Fruit fly (Drosophila melanogaster) whole organism, embryonic: Measurements from ENCODE around the gene Wdr62.

Experiments used
- Antp ChIP-seq: fragments of 200-800 bp; sonication (Bioruptor generic); optimal IDR thresholded peaks from 3 replicates; lab custom pipeline; 2016; ENCODE audit warnings: missing biosample characterization, missing genetic modification characterization
- Asciz ChIP-seq: fragments of 200-800 bp; sonication (Bioruptor generic); optimal IDR thresholded peaks from 2 replicates; lab custom pipeline; 2017; ENCODE audit warnings: missing biosample characterization, mild to moderate bottlenecking, missing genetic modification characterization, missing genetic modification reagents
- Atf6 ChIP-seq: fragments of 200-800 bp; sonication (Bioruptor generic); IDR thresholded peaks from 2 replicates; pipeline ENCODE4 v1.3.6; 2022; ENCODE audit warnings: missing biosample characterization, missing genetic modification characterization
- B-H1 ChIP-seq: fragments of 200-800 bp; sonication (Bioruptor generic); IDR thresholded peaks from 3 replicates; pipeline ENCODE4 v1.3.6; 2022; ENCODE audit warnings: missing biosample characterization, missing genetic modification characterization
- Bgb ChIP-seq: fragments of 200-800 bp; sonication (Bioruptor generic); IDR thresholded peaks from 2 replicates; pipeline ENCODE4 v1.3.6; 2022; ENCODE audit warnings: missing biosample characterization, missing genetic modification characterization; ENCODE audit not compliant: partially characterized antibody
- CG10147 ChIP-seq: fragments of 200-800 bp; sonication (Bioruptor generic); optimal IDR thresholded peaks from 2 replicates; lab custom pipeline; 2019; ENCODE audit warnings: missing biosample characterization, mild to moderate bottlenecking, missing genetic modification characterization, moderate library complexity
- CG12104 ChIP-seq: fragments of 200-800 bp; sonication (Bioruptor generic); optimal IDR thresholded peaks from 3 replicates; lab custom pipeline; 2016; ENCODE audit warnings: missing biosample characterization, missing genetic modification characterization
- CG13624 ChIP-seq: fragments of 200-800 bp; sonication (Bioruptor generic); optimal IDR thresholded peaks from 2 replicates; lab custom pipeline; 2016; ENCODE audit warnings: missing biosample characterization, missing genetic modification characterization
- CG14050 ChIP-seq: fragments of 200-800 bp; sonication (Bioruptor generic); IDR thresholded peaks from 3 replicates; pipeline ENCODE4 v1.3.6; 2022; ENCODE audit warnings: missing biosample characterization, missing genetic modification characterization
- CG15073 ChIP-seq: fragments of 200-800 bp; sonication (Bioruptor generic); optimal IDR thresholded peaks from 2 replicates; lab custom pipeline; 2016; ENCODE audit warnings: missing biosample characterization, missing genetic modification characterization
- CG15696 ChIP-seq: fragments of 200-800 bp; sonication (Bioruptor generic); optimal IDR thresholded peaks from 2 replicates; lab custom pipeline; 2019; ENCODE audit warnings: missing biosample characterization, mild to moderate bottlenecking, missing genetic modification characterization, moderate library complexity
- CG17568 ChIP-seq: fragments of 200-800 bp; sonication (Bioruptor generic); optimal IDR thresholded peaks from 2 replicates; lab custom pipeline; 2018; ENCODE audit warnings: missing biosample characterization, mild to moderate bottlenecking, missing genetic modification characterization, moderate library complexity
- CG17802 ChIP-seq: fragments of 200-800 bp; sonication (Bioruptor generic); optimal IDR thresholded peaks from 2 replicates; lab custom pipeline; 2018; ENCODE audit warnings: missing biosample characterization, mild to moderate bottlenecking, missing genetic modification characterization, moderate library complexity
- CG3281 ChIP-seq: fragments of 200-800 bp; sonication (Bioruptor generic); optimal IDR thresholded peaks from 3 replicates; lab custom pipeline; 2017; ENCODE audit warnings: missing biosample characterization, mild to moderate bottlenecking, missing genetic modification characterization
- CG33557 ChIP-seq: fragments of 200-800 bp; sonication (Bioruptor generic); optimal IDR thresholded peaks from 2 replicates; lab custom pipeline; 2019; ENCODE audit warnings: missing biosample characterization, mild to moderate bottlenecking, missing genetic modification characterization, moderate library complexity
- CG34376 ChIP-seq: fragments of 200-800 bp; sonication (Bioruptor generic); optimal IDR thresholded peaks from 2 replicates; lab custom pipeline; 2018; ENCODE audit warnings: missing biosample characterization, mild to moderate bottlenecking, missing genetic modification characterization
- CG3847 ChIP-seq: fragments of 200-800 bp; sonication (Bioruptor generic); IDR thresholded peaks from 2 replicates; pipeline ENCODE4 v1.3.6; 2022; ENCODE audit warnings: missing biosample characterization, missing genetic modification characterization
- CG7928 ChIP-seq: fragments of 200-800 bp; sonication (Bioruptor generic); optimal IDR thresholded peaks from 2 replicates; lab custom pipeline; 2017; ENCODE audit warnings: missing biosample characterization, mild to moderate bottlenecking, missing genetic modification characterization
- CG9609 ChIP-seq: fragments of 200-800 bp; sonication (Bioruptor generic); optimal IDR thresholded peaks from 3 replicates; lab custom pipeline; 2016; ENCODE audit warnings: missing biosample characterization, missing genetic modification characterization
- CG9797 ChIP-seq: fragments of 200-800 bp; sonication (Bioruptor generic); optimal IDR thresholded peaks from 3 replicates; lab custom pipeline; 2018; ENCODE audit warnings: missing biosample characterization, mild to moderate bottlenecking, missing genetic modification characterization
- CTCF ChIP-seq: fragments of 200-800 bp; sonication (Bioruptor generic); optimal IDR thresholded peaks from 2 replicates; lab custom pipeline; 2017; ENCODE audit warnings: missing biosample characterization, mild to moderate bottlenecking, missing genetic modification characterization, moderate library complexity
- Dfd ChIP-seq, 2 experiments: fragments of >200 bp; optimal IDR thresholded peaks; 2 replicates each; lab custom pipeline; 2017; ENCODE audit warnings: missing biosample characterization in 2 of 2, missing genetic modification characterization in 2 of 2
- GATAe ChIP-seq: fragments of 200-800 bp; sonication (Bioruptor generic); conservative IDR thresholded peaks from 2 replicates; pipeline ENCODE4 v1.3.6; 2022; ENCODE audit warnings: missing biosample characterization, missing genetic modification characterization
- Hmx ChIP-seq: fragments of 200-800 bp; sonication (Bioruptor generic); optimal IDR thresholded peaks from 2 replicates; lab custom pipeline; 2016; ENCODE audit warnings: missing biosample characterization, missing genetic modification characterization
- MESR4 ChIP-seq: fragments of 200-800 bp; sonication (Bioruptor generic); optimal IDR thresholded peaks from 2 replicates; lab custom pipeline; 2018; ENCODE audit warnings: missing biosample characterization, mild to moderate bottlenecking, missing genetic modification characterization, moderate library complexity
- Myb ChIP-seq: fragments of 200-800 bp; sonication (Bioruptor generic); optimal IDR thresholded peaks from 2 replicates; lab custom pipeline; 2016; ENCODE audit warnings: missing biosample characterization, missing genetic modification characterization
- Oli ChIP-seq: fragments of 200-800 bp; sonication (Bioruptor generic); optimal IDR thresholded peaks from 2 replicates; lab custom pipeline; 2018; ENCODE audit warnings: missing biosample characterization, mild to moderate bottlenecking, missing genetic modification characterization, moderate library complexity
- Pdp1 ChIP-seq, 2 experiments: fragments of 200-800 bp; sonication (Bioruptor generic); optimal IDR thresholded peaks; 3 replicates each; lab custom pipeline; 2016; ENCODE audit warnings: missing biosample characterization in 2 of 2, missing genetic modification characterization in 2 of 2, mild to moderate bottlenecking in 1 of 2, moderate library complexity in 1 of 2
- Rfx ChIP-seq: fragments of 200-800 bp; sonication (Bioruptor generic); IDR thresholded peaks from 2 replicates; pipeline ENCODE4 v1.3.6; 2022; ENCODE audit warnings: missing biosample characterization, missing genetic modification characterization
- br ChIP-seq: fragments of >200 bp; optimal IDR thresholded peaks from 2 replicates; lab custom pipeline; 2017
- crol ChIP-seq: fragments of 200-800 bp; sonication (Bioruptor generic); IDR thresholded peaks from 2 replicates; pipeline ENCODE4 v1.3.6; 2022; ENCODE audit warnings: missing biosample characterization, missing genetic modification characterization
- dysf ChIP-seq: fragments of 200-800 bp; sonication (Bioruptor generic); IDR thresholded peaks from 3 replicates; pipeline ENCODE4 v1.3.6; 2022; ENCODE audit warnings: missing biosample characterization, missing genetic modification characterization
- emc ChIP-seq: fragments of 200-800 bp; sonication (Bioruptor generic); optimal IDR thresholded peaks from 2 replicates; lab custom pipeline; 2016; ENCODE audit warnings: missing biosample characterization, missing genetic modification characterization
- ems ChIP-seq: fragments of 200-800 bp; sonication (Bioruptor generic); optimal IDR thresholded peaks from 3 replicates; lab custom pipeline; 2016; ENCODE audit warnings: missing biosample characterization, missing genetic modification characterization
- esg ChIP-seq: fragments of 200-800 bp; sonication (Bioruptor generic); conservative IDR thresholded peaks from 2 replicates; pipeline ENCODE4 v1.3.6; 2022; ENCODE audit warnings: missing biosample characterization, missing genetic modification characterization
- eve ChIP-seq, 2 experiments: fragments of >200 bp; optimal IDR thresholded peaks; 2 replicates each; lab custom pipeline; 2017; ENCODE audit warnings: missing biosample characterization in 2 of 2, missing genetic modification characterization in 2 of 2
- exex ChIP-seq: fragments of 200-800 bp; sonication (Bioruptor generic); optimal IDR thresholded peaks from 4 replicates; lab custom pipeline; 2018; ENCODE audit warnings: missing biosample characterization, mild to moderate bottlenecking, missing genetic modification characterization, moderate library complexity
- grau ChIP-seq: fragments of 200-800 bp; optimal IDR thresholded peaks from 3 replicates; lab custom pipeline; 2019; ENCODE audit warnings: missing biosample characterization, mild to moderate bottlenecking, missing genetic modification characterization, moderate library complexity
- gt ChIP-seq: fragments of 200-800 bp; sonication (Bioruptor generic); IDR thresholded peaks from 2 replicates; pipeline ENCODE4 v1.3.6; 2022; ENCODE audit warnings: missing biosample characterization, missing genetic modification characterization
- ham ChIP-seq: fragments of 200-800 bp; sonication (Bioruptor generic); IDR thresholded peaks from 2 replicates; pipeline ENCODE4 v1.3.6; 2022; ENCODE audit warnings: missing biosample characterization, missing genetic modification characterization
- klu ChIP-seq: fragments of 200-800 bp; sonication (Bioruptor generic); IDR thresholded peaks from 2 replicates; pipeline ENCODE4 v1.3.6; 2022; ENCODE audit warnings: missing biosample characterization, missing genetic modification characterization
- lab ChIP-seq: fragments of 200-800 bp; sonication (Bioruptor generic); optimal IDR thresholded peaks from 3 replicates; lab custom pipeline; 2017; ENCODE audit warnings: missing biosample characterization, missing genetic modification characterization, mild to moderate bottlenecking, moderate library complexity, missing genetic modification reagents
- lola ChIP-seq, 3 experiments: fragments of >200 bp in 2 of 3; fragments of 200-800 bp in 1 of 3; sonication (Bioruptor generic) in 1 of 3; optimal IDR thresholded peaks; 2 replicates each; lab custom pipeline; 2017 to 2019; ENCODE audit warnings: missing biosample characterization in 3 of 3, missing genetic modification characterization in 3 of 3, mild to moderate bottlenecking in 1 of 3, moderate library complexity in 1 of 3
- psq ChIP-seq: fragments of 200-800 bp; sonication (Bioruptor generic); optimal IDR thresholded peaks from 2 replicates; lab custom pipeline; 2017; ENCODE audit warnings: missing biosample characterization, missing genetic modification characterization
- pum ChIP-seq: fragments of 200-800 bp; sonication (Bioruptor generic); optimal IDR thresholded peaks from 2 replicates; lab custom pipeline; 2016; ENCODE audit warnings: missing biosample characterization, missing genetic modification characterization
- ro ChIP-seq: fragments of 200-800 bp; sonication (Bioruptor generic); IDR thresholded peaks from 2 replicates; pipeline ENCODE4 v1.3.6; 2022; ENCODE audit warnings: missing biosample characterization, missing genetic modification characterization
- sob ChIP-seq: fragments of 200-800 bp; sonication (Bioruptor generic); IDR thresholded peaks from 2 replicates; pipeline ENCODE4 v1.3.6; 2022; ENCODE audit warnings: missing biosample characterization, missing genetic modification characterization
- vfl ChIP-seq: fragments of 200-800 bp; sonication (Bioruptor generic); optimal IDR thresholded peaks from 2 replicates; lab custom pipeline; 2016; ENCODE audit warnings: missing biosample characterization, missing genetic modification characterization
- vnd ChIP-seq: fragments of 200-800 bp; sonication (Bioruptor generic); IDR thresholded peaks from 3 replicates; pipeline ENCODE4 v1.3.6; 2022; ENCODE audit warnings: missing biosample characterization, missing genetic modification characterization; ENCODE audit not compliant: partially characterized antibody
- wek ChIP-seq: fragments of 200-800 bp; sonication (Bioruptor generic); optimal IDR thresholded peaks from 3 replicates; lab custom pipeline; 2018; ENCODE audit warnings: missing biosample characterization, mild to moderate bottlenecking, missing genetic modification characterization, moderate library complexity

Gene Wdr62

dm6 chr2L:1986343-1987280, 102.2 kb downstream of the Wdr62 start (continued):
- TF ChIP-seq Pdp1 (GFP tag; optimal IDR thresholded peaks at IDR 0.05; lab: Kevin White, UChicago) (peak; percentile 25 to 58), lola (GFP tag; optimal IDR thresholded peaks at IDR 0.05; lab: Kevin White, UChicago) (no peak), Rfx (GFP tag; lab: Robert Waterston, UW) (peak; percentile 75), Dfd (GFP tag; optimal IDR thresholded peaks at IDR 0.05; lab: Kevin White, UChicago) (no peak), ham (GFP tag; lab: Robert Waterston, UW) (no peak), vnd (GFP tag; lab: Robert Waterston, UW) (no peak), CG10147 (GFP tag; lab: Kevin White, UChicago) (no peak), CG9609 (GFP tag; lab: Kevin White, UChicago) (peak; percentile 58), Bgb (no peak), esg (GFP tag; lab: Robert Waterston, UW) (peak; percentile 50), grau (tag; lab: Kevin White, UChicago) (peak; percentile 62), pum (no peak), MESR4 (GFP tag; lab: Kevin White, UChicago) (no peak), CG12104 (no peak), CG14050 (peak; percentile 52), exex (tag; lab: Kevin White, UChicago) (peak; percentile 99), CG17802 (tag; lab: Kevin White, UChicago) (no peak), CTCF (GFP tag; lab: Kevin White, UChicago) (no peak), CG7928 (GFP tag; lab: Kevin White, UChicago) (peak; percentile 30), ro (no peak), Asciz (GFP tag; lab: Kevin White, UChicago) (peak; percentile 39), CG3281 (GFP tag; lab: Kevin White, UChicago) (peak; percentile 67), GATAe (no peak), eve (GFP tag; optimal IDR thresholded peaks at IDR 0.05; lab: Kevin White, UChicago) (no peak), Antp (GFP tag; lab: Kevin White, UChicago) (peak; percentile 61), lab (GFP tag; lab: Kevin White, UChicago) (peak; percentile 50), Hmx (GFP tag; lab: Kevin White, UChicago) (peak; percentile 47), CG33557 (GFP tag; lab: Kevin White, UChicago) (no peak), CG34376 (peak; percentile 99), Atf6 (GFP tag; lab: Robert Waterston, UW) (0 out of 2 replicates have a peak, but pooled peaks have one; percentile 43), CG17568 (GFP tag; lab: Kevin White, UChicago) (no peak), sob (GFP tag; lab: Robert Waterston, UW) (peak; percentile 49), CG3847 (GFP tag; lab: Robert Waterston, UW) (peak; percentile 64), CG15073 (GFP tag; lab: Kevin White, UChicago) (no peak), ems (GFP tag; lab: Kevin White, UChicago) (peak; percentile 41), vfl (peak; percentile 7), Oli (peak; percentile 64), emc (peak; percentile 4), psq (GFP tag; lab: Kevin White, UChicago) (no peak), CG13624 (GFP tag; lab: Kevin White, UChicago) (peak; percentile 45), br (lab: Kevin White, UChicago) (no peak), B-H1 (GFP tag; lab: Robert Waterston, UW) (no peak; the same call in 2 of the 3 replicates), CG15696 (tag; lab: Kevin White, UChicago) (no peak), dysf (GFP tag; lab: Robert Waterston, UW) (peak; percentile 58; the same call in 2 of the 3 replicates), gt (GFP tag; lab: Robert Waterston, UW) (no peak), klu (GFP tag; lab: Robert Waterston, UW) (no peak), crol (GFP tag; lab: Robert Waterston, UW) (no peak), wek (GFP tag; lab: Kevin White, UChicago) (no peak), Myb (GFP tag; lab: Kevin White, UChicago) (peak; percentile 48), CG9797 (no peak)
